Fruit fly (Drosophila melanogaster) whole organism, wandering third instar larva: ENCODE results near the gene Pex10.

Experiments used
- Dif ChIP-seq: fragments of 200-275, 200-300 bp; sonication (Bioruptor generic); optimal IDR thresholded peaks from 2 replicates; lab custom pipeline; 2018; ENCODE audit warnings: missing biosample characterization, missing genetic modification characterization; ENCODE audit not compliant: partially characterized antibody
- Hr83 ChIP-seq: fragments of 200-300 bp; sonication (Bioruptor generic); optimal IDR thresholded peaks from 2 replicates; lab custom pipeline; 2016; ENCODE audit warnings: missing biosample characterization, mild to moderate bottlenecking, missing genetic modification characterization, moderate library complexity; ENCODE audit not compliant: poor library complexity, severe bottlenecking
- Mio ChIP-seq: sonication (Bioruptor generic); optimal IDR thresholded peaks from 2 replicates; lab custom pipeline; 2016; ENCODE audit warnings: missing biosample characterization, missing genetic modification characterization
- Myc ChIP-seq: fragments of >200 bp; optimal IDR thresholded peaks from 2 replicates; lab custom pipeline; 2017
- brk ChIP-seq: fragments of 200-800 bp; sonication (Bioruptor generic); optimal IDR thresholded peaks from 2 replicates; lab custom pipeline; 2016; ENCODE audit warnings: missing biosample characterization, mild to moderate bottlenecking, missing genetic modification characterization
- ey ChIP-seq: fragments of 200-800 bp; sonication (Bioruptor generic); optimal IDR thresholded peaks from 2 replicates; lab custom pipeline; 2016; ENCODE audit warnings: missing biosample characterization, missing genetic modification characterization
- foxo ChIP-seq, 2 experiments: fragments of 200-800 bp; sonication (Bioruptor generic); optimal IDR thresholded peaks; 2 replicates in 1 of 2; 3 replicates in 1 of 2; lab custom pipeline; 2016 to 2017; ENCODE audit warnings: missing biosample characterization in 2 of 2, missing genetic modification characterization in 2 of 2
- h ChIP-seq: fragments of 200-800 bp; sonication (Bioruptor generic); optimal IDR thresholded peaks from 3 replicates; lab custom pipeline; 2016; ENCODE audit warnings: missing biosample characterization, mild to moderate bottlenecking, missing genetic modification characterization
- jim ChIP-seq: fragments of 175-275, 200-325 bp; sonication (Bioruptor generic); optimal IDR thresholded peaks from 2 replicates; lab custom pipeline; 2016; ENCODE audit warnings: missing biosample characterization, mild to moderate bottlenecking, missing genetic modification characterization
- pan ChIP-seq: fragments of >200 bp; optimal IDR thresholded peaks from 2 replicates; lab custom pipeline; 2017
- psq ChIP-seq: fragments of 200-800 bp; sonication (Bioruptor generic); optimal IDR thresholded peaks from 3 replicates; lab custom pipeline; 2017; ENCODE audit warnings: missing biosample characterization, mild to moderate bottlenecking, missing genetic modification characterization, moderate library complexity
- usp ChIP-seq: fragments of >200 bp; optimal IDR thresholded peaks from 2 replicates; lab custom pipeline; 2017; ENCODE audit warnings: missing biosample characterization, missing genetic modification characterization

DNA sequence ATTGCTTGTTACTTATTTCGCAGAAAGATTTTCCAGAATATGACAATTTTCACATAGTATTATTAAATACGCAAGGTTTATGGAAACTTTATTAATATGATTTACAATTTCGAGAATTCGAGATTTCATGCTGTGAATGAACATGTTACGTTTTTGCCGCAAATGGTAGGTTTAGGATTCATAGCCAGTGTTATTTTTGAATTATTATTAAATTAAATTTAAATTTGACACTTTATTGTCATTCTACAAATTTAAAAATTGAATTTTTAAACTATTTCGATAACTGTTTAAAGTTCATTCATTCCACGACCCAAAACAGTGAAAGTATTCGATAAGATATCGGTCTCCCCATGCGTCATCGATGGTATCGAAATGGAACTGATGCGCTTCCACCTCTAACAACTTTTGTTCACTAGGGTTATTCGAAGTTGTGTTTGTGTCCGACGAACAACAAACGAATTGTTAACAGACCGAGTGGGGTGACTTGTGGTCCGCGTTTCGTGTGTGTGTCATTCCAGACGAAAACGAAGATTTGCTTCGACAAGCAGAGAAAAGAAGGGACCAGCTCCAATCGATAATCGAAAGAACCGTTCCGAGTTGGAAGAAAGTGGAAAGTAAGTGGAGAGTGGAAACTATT lies 12.2 kb upstream of the Pex10 start, which contains the start of the genes CG32313 and Pcyt1:
- TF ChIP-seq h (GFP tag; lab: Kevin White, UChicago), result no peak
- TF ChIP-seq psq (GFP tag; lab: Kevin White, UChicago), result no peak
- TF ChIP-seq Myc (lab: Kevin White, UChicago), result no peak
- peak; percentile 31 for TF ChIP-seq Hr83 (GFP tag; lab: Kevin White, UChicago)
- peak; percentile 81 for TF ChIP-seq Dif (GFP tag; lab: Kevin White, UChicago)
- no peak for TF ChIP-seq pan (lab: Kevin White, UChicago)
- TF ChIP-seq ey (GFP tag; lab: Kevin White, UChicago), result no peak
- TF ChIP-seq brk (GFP tag; lab: Kevin White, UChicago), result no peak
- TF ChIP-seq jim (GFP tag; lab: Kevin White, UChicago), result no peak
- TF ChIP-seq Mio (GFP tag; lab: Kevin White, UChicago), result no peak
- TF ChIP-seq usp (GFP tag; lab: Kevin White, UChicago), result no peak
- TF ChIP-seq foxo (GFP tag; optimal IDR thresholded peaks at IDR 0.05; lab: Kevin White, UChicago), result peak in 1 of 2 experiments; percentile 6
